Fruit fly (Drosophila melanogaster): ENCODE measurements around the gene CG13065.

CG13065 gene

DNA sequence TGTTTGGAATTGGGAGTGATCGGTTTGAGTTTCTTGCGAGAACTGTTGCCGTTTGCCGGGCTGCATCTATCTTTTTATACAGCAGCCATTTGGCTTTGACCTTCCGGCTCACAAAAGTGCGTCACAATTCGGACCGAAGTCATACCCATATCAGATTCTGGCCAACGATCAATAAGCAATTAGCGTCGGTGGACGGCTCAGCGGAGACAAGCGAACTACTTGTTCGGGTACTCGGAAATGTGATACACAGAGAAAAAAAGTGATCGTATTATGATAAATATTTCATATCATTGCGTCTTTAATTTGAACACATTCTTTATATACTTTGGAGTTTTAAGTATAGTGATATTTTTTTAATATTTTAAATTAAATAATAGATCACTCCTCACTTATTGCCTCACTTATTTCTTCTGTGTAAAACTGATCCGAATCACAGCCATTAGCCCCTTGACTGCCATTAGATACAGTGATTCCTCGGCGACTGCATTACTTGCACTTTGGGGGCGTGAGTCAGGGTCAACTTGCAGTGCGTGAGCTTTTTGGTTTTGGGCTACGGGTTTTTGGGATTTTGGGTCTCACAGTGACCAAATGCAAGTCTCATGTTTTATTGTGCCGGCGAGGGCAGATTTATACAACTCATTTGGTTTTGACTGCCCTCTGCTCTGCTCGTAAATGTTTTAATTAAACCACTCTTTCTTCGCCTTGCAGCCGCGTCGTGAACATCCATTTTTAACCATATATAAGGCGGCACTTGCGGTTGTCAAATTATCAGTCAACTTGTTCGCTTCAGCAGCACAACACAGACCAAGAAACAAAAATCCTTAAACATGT lies 28.8 kb downstream of the CG13065 start, which contains the start of the genes CG13043 and CG13063 (continued):
- TF ChIP-seq Sry-β (GFP tag; optimal IDR thresholded peaks at IDR 0.05) (no peak), Nf-YA (GFP tag; IDR thresholded peaks at IDR 0.05) (no peak), Sox100B (GFP tag; optimal IDR thresholded peaks at IDR 0.05) (peak; percentile 32), Hr51 (GFP tag; optimal IDR thresholded peaks at IDR 0.05) (peak in 1 of 2 experiments; percentile 37), gsb-n (tag; optimal IDR thresholded peaks at IDR 0.05) (peak; percentile 58), Oli (tag; optimal IDR thresholded peaks at IDR 0.05) (peak; percentile 22), ci (GFP tag; IDR thresholded peaks at IDR 0.05) (0 out of 3 replicates have a peak, but pooled peaks have one; percentile 32), tio (GFP tag; optimal IDR thresholded peaks at IDR 0.05) (no peak), Side (GFP tag; optimal IDR thresholded peaks at IDR 0.05) (no peak), Blimp-1 (GFP tag; optimal IDR thresholded peaks at IDR 0.05) (peak; percentile 27), D (optimal IDR thresholded peaks at IDR 0.05) (no peak), D (GFP tag; optimal IDR thresholded peaks at IDR 0.05) (no peak), Lhr (GFP tag; optimal IDR thresholded peaks at IDR 0.05) (no peak), Ptx1 (GFP tag; IDR thresholded peaks at IDR 0.05) (peak; percentile 35; the same call in 1 of the 2 replicates), zen2 (GFP tag; IDR thresholded peaks at IDR 0.05; ENCODE audit: partially characterized antibody) (no peak), CG7357 (GFP tag; IDR thresholded peaks at IDR 0.05) (no peak), gem (tag; optimal IDR thresholded peaks at IDR 0.05) (peak; percentile 59), CG30020 (tag; optimal IDR thresholded peaks at IDR 0.05) (no peak), B-H2 (GFP tag; optimal IDR thresholded peaks at IDR 0.05) (no peak), gt (GFP tag; IDR thresholded peaks at IDR 0.05) (no peak), klu (GFP tag; IDR thresholded peaks at IDR 0.05) (no peak), sqz (GFP tag; optimal IDR thresholded peaks at IDR 0.05) (no peak), CG31441 (GFP tag; IDR thresholded peaks at IDR 0.05) (0 out of 2 replicates have a peak, but pooled peaks have one; percentile 23), CG8944 (GFP tag; optimal IDR thresholded peaks at IDR 0.05) (no peak), CG2116 (GFP tag; optimal IDR thresholded peaks at IDR 0.05) (no peak), sisA (GFP tag; IDR thresholded peaks at IDR 0.05) (no peak), gro (GFP tag; optimal IDR thresholded peaks at IDR 0.05) (no peak), CG12299 (tag; optimal IDR thresholded peaks at IDR 0.05) (no peak), CG16815 (GFP tag; optimal IDR thresholded peaks at IDR 0.05) (no peak), CG12769 (tag; optimal IDR thresholded peaks at IDR 0.05) (no peak), CG11093 (GFP tag; IDR thresholded peaks at IDR 0.05) (no peak), CG14441 (GFP tag; IDR thresholded peaks at IDR 0.05) (0 out of 2 replicates have a peak, but pooled peaks have one; percentile 27), CG4854 (GFP tag; optimal IDR thresholded peaks at IDR 0.05) (no peak), CG6854 (GFP tag; optimal IDR thresholded peaks at IDR 0.05) (no peak), dysf (GFP tag; IDR thresholded peaks at IDR 0.05) (0 out of 3 replicates have a peak, but pooled peaks have one; percentile 31), Opbp (GFP tag; IDR thresholded peaks at IDR 0.05; ENCODE audit: partially characterized antibody) (no peak), Pdp1 (GFP tag; optimal IDR thresholded peaks at IDR 0.05) (no peak), CG14860 (GFP tag; IDR thresholded peaks at IDR 0.05; ENCODE audit: partially characterized antibody) (no peak), Awh (GFP tag; IDR thresholded peaks at IDR 0.05) (no peak), CG15269 (tag; optimal IDR thresholded peaks at IDR 0.05) (peak; percentile 41), bab2 (GFP tag; optimal IDR thresholded peaks at IDR 0.05) (no peak), hkb (optimal IDR thresholded peaks at IDR 0.05) (no peak), hkb (GFP tag; IDR thresholded peaks at IDR 0.05) (0 out of 2 replicates have a peak, but pooled peaks have one; percentile 25)
